Fruit fly (Drosophila melanogaster) whole organism, embryonic: ENCODE data around the gene CG3862.
A peak's percentile ranks its signal among the peaks of the same experiment; 100 is the strongest.

Experiments
- Abd-B ChIP-seq: fragments of 200-800 bp; sonication (Bioruptor generic); optimal IDR thresholded peaks from 2 replicates; lab custom pipeline; 2018; ENCODE audit warnings: missing biosample characterization, mild to moderate bottlenecking, missing genetic modification characterization, moderate library complexity
- Asciz ChIP-seq: fragments of 200-800 bp; sonication (Bioruptor generic); optimal IDR thresholded peaks from 2 replicates; lab custom pipeline; 2017; ENCODE audit warnings: missing biosample characterization, mild to moderate bottlenecking, missing genetic modification characterization, missing genetic modification reagents
- CG10366 ChIP-seq: fragments of 200-800 bp; sonication (Bioruptor generic); IDR thresholded peaks from 2 replicates; pipeline ENCODE4 v1.3.6; 2022; ENCODE audit warnings: missing biosample characterization, missing genetic modification characterization
- CG12236 ChIP-seq: fragments of 200-800 bp; sonication (Bioruptor generic); optimal IDR thresholded peaks from 2 replicates; lab custom pipeline; 2016; ENCODE audit warnings: missing biosample characterization, missing genetic modification characterization
- CG12769 ChIP-seq: fragments of 200-800 bp; sonication (Bioruptor generic); optimal IDR thresholded peaks from 2 replicates; lab custom pipeline; 2019; ENCODE audit warnings: missing biosample characterization, mild to moderate bottlenecking, missing genetic modification characterization, moderate library complexity
- CG14860 ChIP-seq: fragments of 200-800 bp; sonication (Bioruptor generic); IDR thresholded peaks from 3 replicates; pipeline ENCODE4 v1.3.6; 2022; ENCODE audit warnings: missing biosample characterization, missing genetic modification characterization; ENCODE audit not compliant: partially characterized antibody
- CG14965 ChIP-seq: fragments of 200-800 bp; sonication (Bioruptor generic); optimal IDR thresholded peaks from 2 replicates; lab custom pipeline; 2016; ENCODE audit warnings: missing biosample characterization, missing genetic modification characterization, borderline replicate concordance
- CG15514 ChIP-seq: fragments of 200-800 bp; sonication (Bioruptor generic); optimal IDR thresholded peaks from 3 replicates; lab custom pipeline; 2017; ENCODE audit warnings: missing biosample characterization, missing genetic modification characterization, mild to moderate bottlenecking, moderate library complexity, missing genetic modification reagents
- CG17385 ChIP-seq: fragments of 200-800 bp; sonication (Bioruptor generic); optimal IDR thresholded peaks from 3 replicates; lab custom pipeline; 2018; ENCODE audit warnings: missing biosample characterization, mild to moderate bottlenecking, missing genetic modification characterization
- CG17612 ChIP-seq: fragments of 200-800 bp; sonication (Bioruptor generic); IDR thresholded peaks from 2 replicates; pipeline ENCODE4 v1.3.6; 2022; ENCODE audit warnings: missing biosample characterization, missing genetic modification characterization
- CG2116 ChIP-seq: fragments of 200-800 bp; sonication (Bioruptor generic); optimal IDR thresholded peaks from 3 replicates; lab custom pipeline; 2018; ENCODE audit warnings: missing biosample characterization, mild to moderate bottlenecking, missing genetic modification characterization
- CG2129 ChIP-seq: fragments of 200-800 bp; sonication (Bioruptor generic); IDR thresholded peaks from 2 replicates; pipeline ENCODE4 v1.3.6; 2022; ENCODE audit warnings: missing biosample characterization, missing genetic modification characterization; ENCODE audit not compliant: partially characterized antibody
- CG31365 ChIP-seq: fragments of 200-800 bp; sonication (Bioruptor generic); optimal IDR thresholded peaks from 2 replicates; lab custom pipeline; 2018; ENCODE audit warnings: missing biosample characterization, mild to moderate bottlenecking, missing genetic modification characterization
- CG33557 ChIP-seq: fragments of 200-800 bp; sonication (Bioruptor generic); optimal IDR thresholded peaks from 2 replicates; lab custom pipeline; 2019; ENCODE audit warnings: missing biosample characterization, mild to moderate bottlenecking, missing genetic modification characterization, moderate library complexity
- CG42726 ChIP-seq: fragments of 200-800 bp; sonication (Bioruptor generic); IDR thresholded peaks from 2 replicates; pipeline ENCODE4 v1.3.6; 2022; ENCODE audit warnings: missing biosample characterization, missing genetic modification characterization; ENCODE audit not compliant: partially characterized antibody
- CG7271 ChIP-seq: fragments of 200-800 bp; sonication (Bioruptor generic); optimal IDR thresholded peaks from 2 replicates; lab custom pipeline; 2018; ENCODE audit warnings: missing biosample characterization, mild to moderate bottlenecking, missing genetic modification characterization, moderate library complexity
- CG7745 ChIP-seq: fragments of 200-800 bp; sonication (Bioruptor generic); optimal IDR thresholded peaks from 2 replicates; lab custom pipeline; 2018; ENCODE audit warnings: missing biosample characterization, mild to moderate bottlenecking, missing genetic modification characterization, moderate library complexity
- CG9215 ChIP-seq: fragments of 200-800 bp; sonication (Bioruptor generic); IDR thresholded peaks from 2 replicates; pipeline ENCODE4 v1.3.6; 2022; ENCODE audit warnings: missing biosample characterization, missing genetic modification characterization
- CG9797 ChIP-seq: fragments of 200-800 bp; sonication (Bioruptor generic); optimal IDR thresholded peaks from 3 replicates; lab custom pipeline; 2018; ENCODE audit warnings: missing biosample characterization, mild to moderate bottlenecking, missing genetic modification characterization
- CG9817 ChIP-seq: fragments of 200-800 bp; sonication (Bioruptor generic); optimal IDR thresholded peaks from 2 replicates; lab custom pipeline; 2018; ENCODE audit warnings: missing biosample characterization, mild to moderate bottlenecking, missing genetic modification characterization, moderate library complexity
- CTCF ChIP-seq: fragments of 200-800 bp; sonication (Bioruptor generic); optimal IDR thresholded peaks from 2 replicates; lab custom pipeline; 2017; ENCODE audit warnings: missing biosample characterization, mild to moderate bottlenecking, missing genetic modification characterization, moderate library complexity
- Dp ChIP-seq: fragments of 200-800 bp; sonication (Bioruptor generic); optimal IDR thresholded peaks from 2 replicates; lab custom pipeline; 2018; ENCODE audit warnings: missing biosample characterization, mild to moderate bottlenecking, missing genetic modification characterization, moderate library complexity
- E2f2 ChIP-seq: fragments of 200-800 bp; sonication (Bioruptor generic); IDR thresholded peaks from 2 replicates; pipeline ENCODE4 v1.3.6; 2022; ENCODE audit warnings: missing biosample characterization, missing genetic modification characterization
- Elba2 ChIP-seq: fragments of 200-800 bp; sonication (Bioruptor generic); optimal IDR thresholded peaks from 3 replicates; lab custom pipeline; 2016; ENCODE audit warnings: missing biosample characterization, missing genetic modification characterization
- H15 ChIP-seq: fragments of 200-800 bp; sonication (Bioruptor generic); IDR thresholded peaks from 3 replicates; pipeline ENCODE4 v1.3.6; 2022; ENCODE audit warnings: missing biosample characterization, missing genetic modification characterization
- HLH4C ChIP-seq: fragments of 200-800 bp; sonication (Bioruptor generic); IDR thresholded peaks from 3 replicates; pipeline ENCODE4 v1.3.6; 2022; ENCODE audit warnings: missing biosample characterization, missing genetic modification characterization; ENCODE audit not compliant: partially characterized antibody
- Hr3 ChIP-seq: fragments of 200-800 bp; sonication (Bioruptor generic); optimal IDR thresholded peaks from 3 replicates; lab custom pipeline; 2016; ENCODE audit warnings: missing biosample characterization, missing genetic modification characterization
- Hr51 ChIP-seq, 2 experiments: fragments of 200-800 bp; sonication (Bioruptor generic); optimal IDR thresholded peaks; 2 replicates in 1 of 2; 3 replicates in 1 of 2; lab custom pipeline; 2016 to 2018; ENCODE audit warnings: missing biosample characterization in 2 of 2, missing genetic modification characterization in 2 of 2, mild to moderate bottlenecking in 1 of 2, moderate library complexity in 1 of 2
- Neu2 ChIP-seq: fragments of 200-800 bp; sonication (Bioruptor generic); optimal IDR thresholded peaks from 3 replicates; lab custom pipeline; 2016; ENCODE audit warnings: missing biosample characterization, missing genetic modification characterization, borderline replicate concordance
- Opbp ChIP-seq: fragments of 200-800 bp; sonication (Bioruptor generic); IDR thresholded peaks from 3 replicates; pipeline ENCODE4 v1.3.6; 2022; ENCODE audit warnings: missing biosample characterization, missing genetic modification characterization; ENCODE audit not compliant: partially characterized antibody
- Taf1 ChIP-seq: fragments of 200-800 bp; sonication (Bioruptor generic); IDR thresholded peaks from 2 replicates; pipeline ENCODE4 v1.3.6; 2022; ENCODE audit warnings: missing biosample characterization, missing genetic modification characterization
- Tbp ChIP-seq: fragments of >200 bp; optimal IDR thresholded peaks from 2 replicates; lab custom pipeline; 2018; ENCODE audit warnings: missing biosample characterization, missing genetic modification characterization
- ab ChIP-seq: fragments of 200-800 bp; sonication (Bioruptor generic); optimal IDR thresholded peaks from 2 replicates; lab custom pipeline; 2016; ENCODE audit warnings: missing biosample characterization, missing genetic modification characterization
- bcd ChIP-seq: fragments of 200-800 bp; sonication (Bioruptor generic); optimal IDR thresholded peaks from 2 replicates; lab custom pipeline; 2017; ENCODE audit warnings: missing biosample characterization, mild to moderate bottlenecking, missing genetic modification characterization
- chif ChIP-seq, 2 experiments: fragments of 200-800 bp; sonication (Bioruptor generic); optimal IDR thresholded peaks; 3 replicates each; lab custom pipeline; 2016; ENCODE audit warnings: missing biosample characterization in 2 of 2, missing genetic modification characterization in 2 of 2
- dmrt11E ChIP-seq: fragments of 200-800 bp; sonication (Bioruptor generic); optimal IDR thresholded peaks from 3 replicates; lab custom pipeline; 2018; ENCODE audit warnings: missing biosample characterization, mild to moderate bottlenecking, missing genetic modification characterization, moderate library complexity
- dysf ChIP-seq: fragments of 200-800 bp; sonication (Bioruptor generic); IDR thresholded peaks from 3 replicates; pipeline ENCODE4 v1.3.6; 2022; ENCODE audit warnings: missing biosample characterization, missing genetic modification characterization
- eve ChIP-seq, 2 experiments: fragments of >200 bp; optimal IDR thresholded peaks; 2 replicates each; lab custom pipeline; 2017; ENCODE audit warnings: missing biosample characterization in 2 of 2, missing genetic modification characterization in 2 of 2
- gfzf ChIP-seq: fragments of 200-800 bp; sonication (Bioruptor generic); optimal IDR thresholded peaks from 2 replicates; lab custom pipeline; 2016; ENCODE audit warnings: missing biosample characterization, mild to moderate bottlenecking, missing genetic modification characterization, moderate library complexity
- hth ChIP-seq: fragments of >200 bp; optimal IDR thresholded peaks from 2 replicates; lab custom pipeline; 2017; ENCODE audit warnings: inconsistent platforms
- inv ChIP-seq: fragments of 200-800 bp; sonication (Bioruptor generic); IDR thresholded peaks from 2 replicates; pipeline ENCODE4 v1.3.6; 2022; ENCODE audit warnings: missing biosample characterization, missing genetic modification characterization; ENCODE audit not compliant: partially characterized antibody
- nerfin-1 ChIP-seq: fragments of 200-800 bp; sonication (Bioruptor generic); optimal IDR thresholded peaks from 3 replicates; lab custom pipeline; 2019; ENCODE audit warnings: missing biosample characterization, mild to moderate bottlenecking, missing genetic modification characterization, moderate library complexity
- p53 ChIP-seq: fragments of 200-800 bp; sonication (Bioruptor generic); optimal IDR thresholded peaks from 2 replicates; lab custom pipeline; 2016; ENCODE audit warnings: missing biosample characterization, missing genetic modification characterization
- pum ChIP-seq: fragments of 200-800 bp; sonication (Bioruptor generic); optimal IDR thresholded peaks from 2 replicates; lab custom pipeline; 2016; ENCODE audit warnings: missing biosample characterization, missing genetic modification characterization
- sna ChIP-seq: fragments of 200-800 bp; sonication (Bioruptor generic); IDR thresholded peaks from 2 replicates; pipeline ENCODE4 v1.3.6; 2022; ENCODE audit warnings: missing biosample characterization, missing genetic modification characterization; ENCODE audit not compliant: partially characterized antibody
- ssp ChIP-seq: fragments of 200-800 bp; sonication (Bioruptor generic); IDR thresholded peaks from 2 replicates; pipeline ENCODE4 v1.3.6; 2022; ENCODE audit warnings: missing biosample characterization, missing genetic modification characterization
- stc ChIP-seq: fragments of 200-800 bp; sonication (Bioruptor generic); IDR thresholded peaks from 2 replicates; pipeline ENCODE4 v1.3.6; 2022; ENCODE audit warnings: missing biosample characterization, missing genetic modification characterization
- vnd ChIP-seq: fragments of 200-800 bp; sonication (Bioruptor generic); IDR thresholded peaks from 3 replicates; pipeline ENCODE4 v1.3.6; 2022; ENCODE audit warnings: missing biosample characterization, missing genetic modification characterization; ENCODE audit not compliant: partially characterized antibody

Gene CG3862

dm6 chr2L:819315-820032, 6.2 kb downstream of the CG3862 start, which contains the start of the genes PGAP2 and Clp (continued):
- TF ChIP-seq CG42726 (GFP tag; lab: Robert Waterston, UW) (no peak), hth (lab: Kevin White, UChicago) (no peak), Neu2 (GFP tag; lab: Kevin White, UChicago) (peak; percentile 33), Taf1 (GFP tag; lab: Robert Waterston, UW) (peak; percentile 24; the same call in 1 of the 2 replicates), CG7745 (no peak), HLH4C (GFP tag; lab: Robert Waterston, UW) (peak; percentile 71), stc (GFP tag; lab: Robert Waterston, UW) (peak; percentile 54; the same call in 1 of the 2 replicates), dmrt11E (peak; percentile 78), Elba2 (no peak), Hr3 (GFP tag; lab: Kevin White, UChicago) (peak; percentile 76), CG17612 (GFP tag; lab: Robert Waterston, UW) (0 out of 2 replicates have a peak, but pooled peaks have one; percentile 22), CG12769 (no peak), dysf (GFP tag; lab: Robert Waterston, UW) (peak; percentile 81), CG9817 (tag; lab: Kevin White, UChicago) (peak; percentile 83), gfzf (GFP tag; lab: Kevin White, UChicago) (no peak), p53 (no peak), CG17385 (peak; percentile 64), CG14965 (GFP tag; lab: Kevin White, UChicago) (no peak), Hr51 (GFP tag; optimal IDR thresholded peaks at IDR 0.05; lab: Kevin White, UChicago) (peak in 1 of 2 experiments; percentile 11), CG2129 (GFP tag; lab: Robert Waterston, UW) (peak; percentile 21; the same call in 1 of the 2 replicates), Abd-B (peak; percentile 79), CG7271 (peak; percentile 5), CG33557 (GFP tag; lab: Kevin White, UChicago) (peak; percentile 53), CG14860 (GFP tag; lab: Robert Waterston, UW) (peak; percentile 65; the same call in 2 of the 3 replicates), CG31365 (tag; lab: Kevin White, UChicago) (no peak), inv (GFP tag; lab: Robert Waterston, UW) (no peak), H15 (GFP tag; lab: Robert Waterston, UW) (peak; percentile 73), Opbp (GFP tag; lab: Robert Waterston, UW) (no peak), E2f2 (GFP tag; lab: Robert Waterston, UW) (peak; percentile 32; the same call in 1 of the 2 replicates), pum (GFP tag; lab: Kevin White, UChicago) (peak; percentile 63), Dp (GFP tag; lab: Kevin White, UChicago) (peak; percentile 17), CG9797 (peak; percentile 9), Asciz (GFP tag; lab: Kevin White, UChicago) (no peak), eve (GFP tag; optimal IDR thresholded peaks at IDR 0.05; lab: Kevin White, UChicago) (no peak), vnd (GFP tag; lab: Robert Waterston, UW) (peak; percentile 48; the same call in 1 of the 3 replicates), nerfin-1 (tag; lab: Kevin White, UChicago) (peak; percentile 65), chif (GFP tag; optimal IDR thresholded peaks at IDR 0.05; lab: Kevin White, UChicago) (peak; percentile 43 to 56), CG15514 (GFP tag; lab: Kevin White, UChicago) (peak; percentile 59), sna (GFP tag; lab: Robert Waterston, UW) (no peak), CG9215 (GFP tag; lab: Robert Waterston, UW) (peak; percentile 77; the same call in 1 of the 2 replicates), CG10366 (GFP tag; lab: Robert Waterston, UW) (peak; percentile 71), CTCF (GFP tag; lab: Kevin White, UChicago) (peak; percentile 66), CG12236 (no peak), ssp (GFP tag; lab: Robert Waterston, UW) (peak; percentile 68), Tbp (peak; percentile 43), ab (GFP tag; lab: Kevin White, UChicago) (no peak), bcd (GFP tag; lab: Kevin White, UChicago) (peak; percentile 73), CG2116 (GFP tag; lab: Kevin White, UChicago) (peak; percentile 72)
